Fruit fly (Drosophila melanogaster) whole organism, embryonic: Measurements from ENCODE around the gene Fit2.

Source experiments
- ATbp ChIP-seq: fragments of 200-800 bp; sonication (Bioruptor generic); optimal IDR thresholded peaks from 2 replicates; lab custom pipeline; 2017; ENCODE audit warnings: missing biosample characterization, mild to moderate bottlenecking, missing genetic modification characterization, missing genetic modification reagents
- Asciz ChIP-seq: fragments of 200-800 bp; sonication (Bioruptor generic); optimal IDR thresholded peaks from 2 replicates; lab custom pipeline; 2017; ENCODE audit warnings: missing biosample characterization, mild to moderate bottlenecking, missing genetic modification characterization, missing genetic modification reagents
- Bdp1 ChIP-seq: fragments of 200-800 bp; sonication (Bioruptor generic); optimal IDR thresholded peaks from 3 replicates; lab custom pipeline; 2016; ENCODE audit warnings: missing biosample characterization, missing genetic modification characterization
- CG10209 ChIP-seq: fragments of 200-800 bp; sonication (Bioruptor generic); optimal IDR thresholded peaks from 3 replicates; lab custom pipeline; 2017; ENCODE audit warnings: missing biosample characterization, mild to moderate bottlenecking, missing genetic modification characterization, missing genetic modification reagents
- CG10274 ChIP-seq: fragments of 200-800 bp; sonication (Bioruptor generic); optimal IDR thresholded peaks from 3 replicates; lab custom pipeline; 2017; ENCODE audit warnings: missing biosample characterization, mild to moderate bottlenecking, missing genetic modification characterization
- CG11093 ChIP-seq: fragments of 200-800 bp; sonication (Bioruptor generic); IDR thresholded peaks from 3 replicates; pipeline ENCODE4 v1.3.6; 2022; ENCODE audit warnings: missing biosample characterization, missing genetic modification characterization
- CG12236 ChIP-seq: fragments of 200-800 bp; sonication (Bioruptor generic); optimal IDR thresholded peaks from 2 replicates; lab custom pipeline; 2016; ENCODE audit warnings: missing biosample characterization, missing genetic modification characterization
- CG12299 ChIP-seq: fragments of 200-800 bp; sonication (Bioruptor generic); optimal IDR thresholded peaks from 2 replicates; lab custom pipeline; 2018; ENCODE audit warnings: missing biosample characterization, mild to moderate bottlenecking, missing genetic modification characterization
- CG12391 ChIP-seq: fragments of 200-800 bp; sonication (Bioruptor generic); optimal IDR thresholded peaks from 3 replicates; lab custom pipeline; 2018; ENCODE audit warnings: missing biosample characterization, mild to moderate bottlenecking, missing genetic modification characterization, moderate library complexity
- CG1529 ChIP-seq: fragments of 200-800 bp; sonication (Bioruptor generic); optimal IDR thresholded peaks from 3 replicates; lab custom pipeline; 2018; ENCODE audit warnings: missing biosample characterization, missing genetic modification characterization
- CG15696 ChIP-seq: fragments of 200-800 bp; sonication (Bioruptor generic); optimal IDR thresholded peaks from 2 replicates; lab custom pipeline; 2019; ENCODE audit warnings: missing biosample characterization, mild to moderate bottlenecking, missing genetic modification characterization, moderate library complexity
- CG16815 ChIP-seq: fragments of 200-800 bp; sonication (Bioruptor generic); optimal IDR thresholded peaks from 3 replicates; lab custom pipeline; 2017; ENCODE audit warnings: missing biosample characterization, mild to moderate bottlenecking, missing genetic modification characterization
- CG17359 ChIP-seq: fragments of 200-800 bp; sonication (Bioruptor generic); optimal IDR thresholded peaks from 3 replicates; lab custom pipeline; 2018; ENCODE audit warnings: missing biosample characterization, mild to moderate bottlenecking, missing genetic modification characterization, moderate library complexity
- CG17361 ChIP-seq: fragments of 200-800 bp; sonication (Bioruptor generic); IDR thresholded peaks from 3 replicates; pipeline ENCODE4 v1.3.6; 2022; ENCODE audit warnings: missing biosample characterization, missing genetic modification characterization
- CG17829 ChIP-seq: fragments of 200-800 bp; optimal IDR thresholded peaks from 2 replicates; lab custom pipeline; 2019; ENCODE audit warnings: missing biosample characterization, mild to moderate bottlenecking, missing genetic modification characterization, moderate library complexity
- CG2202 ChIP-seq: fragments of 200-800 bp; sonication (Bioruptor generic); optimal IDR thresholded peaks from 2 replicates; lab custom pipeline; 2018; ENCODE audit warnings: missing biosample characterization, mild to moderate bottlenecking, missing genetic modification characterization
- CG2678 ChIP-seq: fragments of 200-800 bp; sonication (Bioruptor generic); optimal IDR thresholded peaks from 3 replicates; lab custom pipeline; 2019; ENCODE audit warnings: missing biosample characterization, mild to moderate bottlenecking, missing genetic modification characterization, moderate library complexity
- CG2875 ChIP-seq: fragments of 200-800 bp; sonication (Bioruptor generic); optimal IDR thresholded peaks from 2 replicates; lab custom pipeline; 2017; ENCODE audit warnings: missing biosample characterization, mild to moderate bottlenecking, missing genetic modification characterization, missing genetic modification reagents
- CG32532 ChIP-seq: fragments of 200-800 bp; sonication (Bioruptor generic); IDR thresholded peaks from 2 replicates; pipeline ENCODE4 v1.3.6; 2022; ENCODE audit warnings: missing biosample characterization, missing genetic modification characterization
- CG33213 ChIP-seq: fragments of 200-800 bp; sonication (Bioruptor generic); optimal IDR thresholded peaks from 3 replicates; lab custom pipeline; 2016; ENCODE audit warnings: missing biosample characterization, missing genetic modification characterization
- CG33557 ChIP-seq: fragments of 200-800 bp; sonication (Bioruptor generic); optimal IDR thresholded peaks from 2 replicates; lab custom pipeline; 2019; ENCODE audit warnings: missing biosample characterization, mild to moderate bottlenecking, missing genetic modification characterization, moderate library complexity
- CG3407 ChIP-seq: fragments of 200-800 bp; sonication (Bioruptor generic); optimal IDR thresholded peaks from 2 replicates; lab custom pipeline; 2018; ENCODE audit warnings: missing biosample characterization, mild to moderate bottlenecking, missing genetic modification characterization
- CG4707 ChIP-seq: fragments of 200-800 bp; sonication (Bioruptor generic); optimal IDR thresholded peaks from 2 replicates; lab custom pipeline; 2018; ENCODE audit warnings: missing biosample characterization, mild to moderate bottlenecking, missing genetic modification characterization, moderate library complexity
- CG6254 ChIP-seq: fragments of 200-800 bp; sonication (Bioruptor generic); optimal IDR thresholded peaks from 3 replicates; lab custom pipeline; 2017; ENCODE audit warnings: mild to moderate bottlenecking, missing biosample characterization, missing genetic modification reagents, missing genetic modification characterization
- CG7556 ChIP-seq: fragments of 200-800 bp; sonication (Bioruptor generic); optimal IDR thresholded peaks from 2 replicates; lab custom pipeline; 2017; ENCODE audit warnings: missing biosample characterization, mild to moderate bottlenecking, missing genetic modification characterization
- CG9817 ChIP-seq: fragments of 200-800 bp; sonication (Bioruptor generic); optimal IDR thresholded peaks from 2 replicates; lab custom pipeline; 2018; ENCODE audit warnings: missing biosample characterization, mild to moderate bottlenecking, missing genetic modification characterization, moderate library complexity
- CkIIα-i1 ChIP-seq: fragments of 200-800 bp; sonication (Bioruptor generic); IDR thresholded peaks from 2 replicates; pipeline ENCODE4 v1.3.6; 2022; ENCODE audit warnings: missing biosample characterization, missing genetic modification characterization
- CrebB ChIP-seq: fragments of 200-800 bp; sonication (Bioruptor generic); optimal IDR thresholded peaks from 3 replicates; lab custom pipeline; 2018; ENCODE audit warnings: missing biosample characterization, mild to moderate bottlenecking, missing genetic modification characterization
- D ChIP-seq, 2 experiments: fragments of 200-800 bp in 1 of 2; fragments of >200 bp in 1 of 2; sonication (Bioruptor generic) in 1 of 2; optimal IDR thresholded peaks; 2 replicates in 1 of 2; 3 replicates in 1 of 2; lab custom pipeline; 2017; ENCODE audit warnings: mild to moderate bottlenecking in 1 of 2, missing biosample characterization in 1 of 2, missing genetic modification characterization in 1 of 2, missing genetic modification reagents in 1 of 2
- D19A ChIP-seq: fragments of 200-800 bp; optimal IDR thresholded peaks from 3 replicates; lab custom pipeline; 2019; ENCODE audit warnings: missing biosample characterization, mild to moderate bottlenecking, missing genetic modification characterization, moderate library complexity
- HmgZ ChIP-seq: fragments of 200-800 bp; sonication (Bioruptor generic); optimal IDR thresholded peaks from 2 replicates; lab custom pipeline; 2018; ENCODE audit warnings: missing biosample characterization, mild to moderate bottlenecking, missing genetic modification characterization
- Max ChIP-seq: fragments of 200-800 bp; sonication (Bioruptor generic); optimal IDR thresholded peaks from 2 replicates; lab custom pipeline; 2016; ENCODE audit warnings: missing biosample characterization, mild to moderate bottlenecking, missing genetic modification characterization
- Med ChIP-seq: fragments of 200-800 bp; sonication (Bioruptor generic); peaks from one replicate; lab custom pipeline; 2016; ENCODE audit warnings: missing biosample characterization, missing genetic modification characterization, mild to moderate bottlenecking, inconsistent platforms, moderate library complexity
- Tbp ChIP-seq: fragments of >200 bp; optimal IDR thresholded peaks from 2 replicates; lab custom pipeline; 2018; ENCODE audit warnings: missing biosample characterization, missing genetic modification characterization
- caup ChIP-seq: fragments of 200-800 bp; sonication (Bioruptor generic); optimal IDR thresholded peaks from 3 replicates; lab custom pipeline; 2017; ENCODE audit warnings: missing biosample characterization, mild to moderate bottlenecking, missing genetic modification characterization, moderate library complexity; ENCODE audit not compliant: severe bottlenecking
- cg ChIP-seq: fragments of 200-800 bp; sonication (Bioruptor generic); optimal IDR thresholded peaks from 3 replicates; lab custom pipeline; 2019; ENCODE audit warnings: missing biosample characterization, mild to moderate bottlenecking, missing genetic modification characterization, moderate library complexity
- ci ChIP-seq: fragments of 200-800 bp; sonication (Bioruptor generic); IDR thresholded peaks from 3 replicates; pipeline ENCODE4 v1.3.6; 2022; ENCODE audit warnings: missing biosample characterization, missing genetic modification characterization
- dm ChIP-seq: fragments of 200-800 bp; sonication (Bioruptor generic); optimal IDR thresholded peaks from 3 replicates; lab custom pipeline; 2016; ENCODE audit warnings: missing biosample characterization, missing genetic modification characterization
- fd64A ChIP-seq: fragments of 200-800 bp; sonication (Bioruptor generic); optimal IDR thresholded peaks from 3 replicates; lab custom pipeline; 2018; ENCODE audit warnings: missing biosample characterization, mild to moderate bottlenecking, missing genetic modification characterization
- kah ChIP-seq: fragments of 200-800 bp; sonication (Bioruptor generic); optimal IDR thresholded peaks from 2 replicates; lab custom pipeline; 2018; ENCODE audit warnings: missing biosample characterization, mild to moderate bottlenecking, missing genetic modification characterization
- kni ChIP-seq: fragments of 200-800 bp; sonication (Bioruptor generic); optimal IDR thresholded peaks from 3 replicates; lab custom pipeline; 2017; ENCODE audit warnings: mild to moderate bottlenecking, missing biosample characterization, missing genetic modification reagents, missing genetic modification characterization
- org-1 ChIP-seq: fragments of 200-800 bp; sonication (Bioruptor generic); optimal IDR thresholded peaks from 2 replicates; lab custom pipeline; 2017; ENCODE audit warnings: missing biosample characterization, missing genetic modification characterization
- scrt ChIP-seq: fragments of 200-800 bp; sonication (Bioruptor generic); optimal IDR thresholded peaks from 2 replicates; lab custom pipeline; 2018; ENCODE audit warnings: missing biosample characterization, mild to moderate bottlenecking, missing genetic modification characterization, moderate library complexity
- slp2 ChIP-seq: fragments of 200-800 bp; sonication (Bioruptor generic); optimal IDR thresholded peaks from 2 replicates; lab custom pipeline; 2016; ENCODE audit warnings: missing biosample characterization, missing genetic modification characterization
- sqz ChIP-seq: fragments of 200-800 bp; sonication (Bioruptor generic); optimal IDR thresholded peaks from 3 replicates; lab custom pipeline; 2018; ENCODE audit warnings: missing biosample characterization, mild to moderate bottlenecking, missing genetic modification characterization
- sr ChIP-seq: fragments of 200-800 bp; sonication (Bioruptor generic); IDR thresholded peaks from 3 replicates; pipeline ENCODE4 v1.3.6; 2022; ENCODE audit warnings: missing biosample characterization, missing genetic modification characterization
- tll ChIP-seq, 2 experiments: fragments of 200-800 bp in 1 of 2; fragments of >200 bp in 1 of 2; sonication (Bioruptor generic) in 1 of 2; optimal IDR thresholded peaks; 2 replicates each; lab custom pipeline; 2017 to 2019; ENCODE audit warnings: missing biosample characterization in 2 of 2, missing genetic modification characterization in 2 of 2, mild to moderate bottlenecking in 1 of 2, moderate library complexity in 1 of 2
- trh ChIP-seq: fragments of 200-800 bp; sonication (Bioruptor generic); optimal IDR thresholded peaks from 2 replicates; lab custom pipeline; 2016; ENCODE audit warnings: missing biosample characterization, missing genetic modification characterization
- twi ChIP-seq: fragments of 200-800 bp; optimal IDR thresholded peaks from 2 replicates; lab custom pipeline; 2019; ENCODE audit warnings: missing biosample characterization, mild to moderate bottlenecking, missing genetic modification characterization, moderate library complexity

Gene Fit2

dm6 chr3L:17047811-17048239 lies 23.7 kb downstream of the Fit2 start (continued):
- no peak for TF ChIP-seq CG17361 (GFP tag; lab: Robert Waterston, UW)
- peak; percentile 8 for TF ChIP-seq CG10209 (GFP tag; lab: Kevin White, UChicago)
- TF ChIP-seq CkIIα-i1 (GFP tag; lab: Robert Waterston, UW), result no peak
- TF ChIP-seq fd64A, result peak; percentile 85
- TF ChIP-seq CG2678 (tag; lab: Kevin White, UChicago), result peak; percentile 50
- peak; percentile 32 for TF ChIP-seq CG12299 (tag; lab: Kevin White, UChicago)
- TF ChIP-seq CG4707 (GFP tag; lab: Kevin White, UChicago), result peak; percentile 41
- peak; percentile 75 for TF ChIP-seq Med
- peak; percentile 13 for TF ChIP-seq org-1 (GFP tag; lab: Kevin White, UChicago)
- peak; percentile 53 for TF ChIP-seq cg (GFP tag; lab: Kevin White, UChicago)
- TF ChIP-seq sr (GFP tag; lab: Robert Waterston, UW), result peak; percentile 48; the same call in 2 of the 3 replicates
- TF ChIP-seq caup (GFP tag; lab: Kevin White, UChicago), result no peak
- TF ChIP-seq CG6254 (GFP tag; lab: Kevin White, UChicago), result peak; percentile 44
- TF ChIP-seq CG33213 (GFP tag; lab: Kevin White, UChicago), result no peak
- TF ChIP-seq slp2, result no peak
- no peak for TF ChIP-seq CG9817 (tag; lab: Kevin White, UChicago)
- no peak for TF ChIP-seq Max
- TF ChIP-seq CrebB (tag; lab: Kevin White, UChicago), result peak; percentile 37
- no peak for TF ChIP-seq tll (GFP tag; optimal IDR thresholded peaks at IDR 0.05; lab: Kevin White, UChicago)
- peak; percentile 57 for TF ChIP-seq CG1529
- TF ChIP-seq sqz (GFP tag; lab: Kevin White, UChicago), result peak; percentile 70
- peak; percentile 12 for TF ChIP-seq CG12391
- TF ChIP-seq CG16815 (GFP tag; lab: Kevin White, UChicago), result no peak
- TF ChIP-seq CG10274 (GFP tag; lab: Kevin White, UChicago), result peak; percentile 12
- TF ChIP-seq trh (GFP tag; lab: Kevin White, UChicago), result no peak
- TF ChIP-seq Asciz (GFP tag; lab: Kevin White, UChicago), result peak; percentile 59
- TF ChIP-seq ATbp (GFP tag; lab: Kevin White, UChicago), result peak; percentile 81
- peak; percentile 32 for TF ChIP-seq CG3407 (GFP tag; lab: Kevin White, UChicago)
- no peak for TF ChIP-seq dm
- peak; percentile 21 for TF ChIP-seq CG2202 (tag; lab: Kevin White, UChicago)
- no peak for TF ChIP-seq D (optimal IDR thresholded peaks at IDR 0.05; lab: Kevin White, UChicago)
- peak; percentile 36 for TF ChIP-seq D (GFP tag; optimal IDR thresholded peaks at IDR 0.05; lab: Kevin White, UChicago)
- peak; percentile 13 for TF ChIP-seq CG7556
- peak; percentile 9 for TF ChIP-seq CG15696 (tag; lab: Kevin White, UChicago)
- TF ChIP-seq HmgZ (tag; lab: Kevin White, UChicago), result peak; percentile 2
- no peak for TF ChIP-seq Tbp (GFP tag; lab: Kevin White, UChicago)
- peak; percentile 68; the same call in 2 of the 3 replicates for TF ChIP-seq ci
- no peak for TF ChIP-seq CG11093 (GFP tag; lab: Robert Waterston, UW)
- TF ChIP-seq CG17829, result no peak
- peak; percentile 43 for TF ChIP-seq twi
- peak; percentile 5 for TF ChIP-seq CG33557 (GFP tag; lab: Kevin White, UChicago)
- peak; percentile 55 for TF ChIP-seq kni (GFP tag; lab: Kevin White, UChicago)
- TF ChIP-seq Bdp1 (GFP tag; lab: Kevin White, UChicago), result no peak
- peak; percentile 48 for TF ChIP-seq CG17359 (tag; lab: Kevin White, UChicago)
- TF ChIP-seq CG2875 (GFP tag; lab: Kevin White, UChicago), result peak; percentile 74
- TF ChIP-seq CG32532, result 0 out of 2 replicates have a peak, but pooled peaks have one; percentile 31
- peak; percentile 62 for TF ChIP-seq scrt
- TF ChIP-seq D19A, result no peak
- no peak for TF ChIP-seq CG12236 (GFP tag; lab: Kevin White, UChicago)
- peak; percentile 92 for TF ChIP-seq kah
